Fruit fly (Drosophila melanogaster): ENCODE measurements around the gene CG31954.

- no peak for TF ChIP-seq CG8478 (optimal IDR thresholded peaks at IDR 0.05)
- peak; percentile 22 to 31 for TF ChIP-seq CTCF (optimal IDR thresholded peaks at IDR 0.05)
Observed at dm6 chr2L:3490971-3491370, 18.9 kb downstream of the CG31954 start, which contains the start of gene CG15414.

All from S2 (cell line).